Fruit fly (Drosophila melanogaster) whole organism, wandering third instar larva: ENCODE results near the gene mmy.

Experiments
- dmrt93B ChIP-seq: fragments of 200-800 bp; sonication (Bioruptor generic); optimal IDR thresholded peaks from 2 replicates; lab custom pipeline; 2018; ENCODE audit warnings: missing biosample characterization, mild to moderate bottlenecking, missing genetic modification characterization
- psq ChIP-seq: fragments of 200-800 bp; sonication (Bioruptor generic); optimal IDR thresholded peaks from 3 replicates; lab custom pipeline; 2017; ENCODE audit warnings: missing biosample characterization, mild to moderate bottlenecking, missing genetic modification characterization, moderate library complexity

dm6 chr2L:6449753-6450152 lies 24.0 kb downstream of the mmy start:
- no peak for TF ChIP-seq dmrt93B (GFP tag; lab: Kevin White, UChicago)
- TF ChIP-seq psq (GFP tag; lab: Kevin White, UChicago), result no peak
